Fruit fly (Drosophila melanogaster) whole organism, embryonic: ENCODE data around the gene CG31882.
A peak's percentile ranks its signal among the peaks of the same experiment; 100 is the strongest.

Source experiments
- Awh ChIP-seq: fragments of 200-800 bp; sonication (Bioruptor generic); IDR thresholded peaks from 2 replicates; pipeline ENCODE4, ENCODE4 v1.3.6; 2022; ENCODE audit warnings: missing biosample characterization, missing genetic modification characterization
- B-H1 ChIP-seq: fragments of 200-800 bp; sonication (Bioruptor generic); IDR thresholded peaks from 3 replicates; pipeline ENCODE4 v1.3.6; 2022; ENCODE audit warnings: missing biosample characterization, missing genetic modification characterization
- C15 ChIP-seq: fragments of 200-800 bp; sonication (Bioruptor generic); IDR thresholded peaks from 3 replicates; pipeline ENCODE4 v1.3.6; 2022; ENCODE audit warnings: missing biosample characterization, missing genetic modification characterization
- CG1233 ChIP-seq: fragments of 200-800 bp; sonication (Bioruptor generic); optimal IDR thresholded peaks from 4 replicates; lab custom pipeline; 2018; ENCODE audit warnings: missing biosample characterization, mild to moderate bottlenecking, missing genetic modification characterization
- CG12391 ChIP-seq: fragments of 200-800 bp; sonication (Bioruptor generic); optimal IDR thresholded peaks from 3 replicates; lab custom pipeline; 2018; ENCODE audit warnings: missing biosample characterization, mild to moderate bottlenecking, missing genetic modification characterization, moderate library complexity
- CG1529 ChIP-seq: fragments of 200-800 bp; sonication (Bioruptor generic); optimal IDR thresholded peaks from 3 replicates; lab custom pipeline; 2018; ENCODE audit warnings: missing biosample characterization, missing genetic modification characterization
- CG31388 ChIP-seq: fragments of 200-800 bp; sonication (Bioruptor generic); optimal IDR thresholded peaks from 2 replicates; lab custom pipeline; 2016; ENCODE audit warnings: missing biosample characterization, missing genetic modification characterization
- CG32767 ChIP-seq: fragments of 200-800 bp; sonication (Bioruptor generic); IDR thresholded peaks from 2 replicates; pipeline ENCODE4 v1.3.6; 2022; ENCODE audit warnings: missing biosample characterization, missing genetic modification characterization
- CG4282 ChIP-seq: fragments of 200-800 bp; sonication (Bioruptor generic); optimal IDR thresholded peaks from 2 replicates; lab custom pipeline; 2016; ENCODE audit warnings: missing biosample characterization, missing genetic modification characterization
- CG4404 ChIP-seq: fragments of 200-800 bp; sonication (Bioruptor generic); IDR thresholded peaks from 2 replicates; pipeline ENCODE4 v1.3.6; 2022; ENCODE audit warnings: missing biosample characterization, missing genetic modification characterization
- CG5180 ChIP-seq: fragments of 200-800 bp; sonication (Bioruptor generic); optimal IDR thresholded peaks from 3 replicates; lab custom pipeline; 2017; ENCODE audit warnings: missing biosample characterization, missing genetic modification characterization, mild to moderate bottlenecking, moderate library complexity, missing genetic modification reagents
- CG6254 ChIP-seq: fragments of 200-800 bp; sonication (Bioruptor generic); optimal IDR thresholded peaks from 3 replicates; lab custom pipeline; 2017; ENCODE audit warnings: mild to moderate bottlenecking, missing biosample characterization, missing genetic modification reagents, missing genetic modification characterization
- CG8388 ChIP-seq: fragments of 200-800 bp; sonication (Bioruptor generic); optimal IDR thresholded peaks from 2 replicates; lab custom pipeline; 2019; ENCODE audit warnings: missing biosample characterization, mild to moderate bottlenecking, missing genetic modification characterization, moderate library complexity
- Dip3 ChIP-seq: fragments of 200-800 bp; sonication (Bioruptor generic); optimal IDR thresholded peaks from 3 replicates; lab custom pipeline; 2016; ENCODE audit warnings: missing biosample characterization, missing genetic modification characterization
- Dll ChIP-seq: fragments of 200-800 bp; sonication (Bioruptor generic); IDR thresholded peaks from 4 replicates; pipeline ENCODE4 v1.3.6; 2022; ENCODE audit warnings: missing biosample characterization, missing genetic modification characterization; ENCODE audit not compliant: partially characterized antibody
- Fer3 ChIP-seq: fragments of 200-800 bp; sonication (Bioruptor generic); optimal IDR thresholded peaks from 2 replicates; lab custom pipeline; 2018; ENCODE audit warnings: missing biosample characterization, mild to moderate bottlenecking, missing genetic modification characterization, moderate library complexity
- Gsc ChIP-seq: fragments of 200-800 bp; sonication (Bioruptor generic); IDR thresholded peaks from 2 replicates; pipeline ENCODE4 v1.3.6; 2022; ENCODE audit warnings: missing biosample characterization, missing genetic modification characterization
- H2.0 ChIP-seq: fragments of 200-800 bp; sonication (Bioruptor generic); IDR thresholded peaks from 2 replicates; pipeline ENCODE4 v1.3.6; 2022; ENCODE audit warnings: missing biosample characterization, missing genetic modification characterization
- HLH4C ChIP-seq: fragments of 200-800 bp; sonication (Bioruptor generic); IDR thresholded peaks from 3 replicates; pipeline ENCODE4 v1.3.6; 2022; ENCODE audit warnings: missing biosample characterization, missing genetic modification characterization; ENCODE audit not compliant: partially characterized antibody
- HmgZ ChIP-seq: fragments of 200-800 bp; sonication (Bioruptor generic); optimal IDR thresholded peaks from 2 replicates; lab custom pipeline; 2018; ENCODE audit warnings: missing biosample characterization, mild to moderate bottlenecking, missing genetic modification characterization
- Hr39 ChIP-seq: fragments of >200 bp; optimal IDR thresholded peaks from 2 replicates; lab custom pipeline; 2017
- Hr78 ChIP-seq, 2 experiments: fragments of 200-800 bp in 1 of 2; fragments of >200 bp in 1 of 2; sonication (Bioruptor generic) in 1 of 2; optimal IDR thresholded peaks; 2 replicates each; lab custom pipeline; 2017 to 2019; ENCODE audit warnings: missing biosample characterization in 2 of 2, missing genetic modification characterization in 2 of 2, mild to moderate bottlenecking in 1 of 2, moderate library complexity in 1 of 2
- Lhr ChIP-seq: fragments of 200-800 bp; sonication (Bioruptor generic); optimal IDR thresholded peaks from 3 replicates; lab custom pipeline; 2017; ENCODE audit warnings: mild to moderate bottlenecking, missing biosample characterization, missing genetic modification reagents, missing genetic modification characterization
- Nf-YA ChIP-seq: fragments of 200-800 bp; sonication (Bioruptor generic); IDR thresholded peaks from 2 replicates; pipeline ENCODE4 v1.3.6; 2022; ENCODE audit warnings: missing biosample characterization, missing genetic modification characterization
- Spps ChIP-seq: fragments of 200-800 bp; sonication (Bioruptor generic); optimal IDR thresholded peaks from 2 replicates; lab custom pipeline; 2018; ENCODE audit warnings: missing biosample characterization, mild to moderate bottlenecking, missing genetic modification characterization
- Xbp1 ChIP-seq: fragments of 200-800 bp; sonication (Bioruptor generic); optimal IDR thresholded peaks from 3 replicates; lab custom pipeline; 2016; ENCODE audit warnings: missing biosample characterization, mild to moderate bottlenecking, missing genetic modification characterization
- abd-A ChIP-seq: fragments of 200-800 bp; sonication (Bioruptor generic); optimal IDR thresholded peaks from 3 replicates; lab custom pipeline; 2019; ENCODE audit warnings: missing biosample characterization, mild to moderate bottlenecking, missing genetic modification characterization, moderate library complexity
- al ChIP-seq: fragments of 200-800 bp; sonication (Bioruptor generic); IDR thresholded peaks from 2 replicates; pipeline ENCODE4 v1.3.6; 2022; ENCODE audit warnings: missing biosample characterization, missing genetic modification characterization
- az2 ChIP-seq: fragments of 200-800 bp; sonication (Bioruptor generic); optimal IDR thresholded peaks from 3 replicates; lab custom pipeline; 2016; ENCODE audit warnings: missing biosample characterization, missing genetic modification characterization
- bowl ChIP-seq: fragments of 200-800 bp; sonication (Bioruptor generic); IDR thresholded peaks from 2 replicates; pipeline ENCODE4 v1.3.6; 2022; ENCODE audit warnings: missing biosample characterization, missing genetic modification characterization
- br ChIP-seq: fragments of >200 bp; optimal IDR thresholded peaks from 2 replicates; lab custom pipeline; 2017
- emc ChIP-seq: fragments of 200-800 bp; sonication (Bioruptor generic); optimal IDR thresholded peaks from 2 replicates; lab custom pipeline; 2016; ENCODE audit warnings: missing biosample characterization, missing genetic modification characterization
- grau ChIP-seq: fragments of 200-800 bp; optimal IDR thresholded peaks from 3 replicates; lab custom pipeline; 2019; ENCODE audit warnings: missing biosample characterization, mild to moderate bottlenecking, missing genetic modification characterization, moderate library complexity
- grn ChIP-seq: fragments of 200-800 bp; sonication (Bioruptor generic); optimal IDR thresholded peaks from 3 replicates; lab custom pipeline; 2017; ENCODE audit warnings: missing biosample characterization, missing genetic modification characterization
- hb ChIP-seq: fragments of 200-800 bp; sonication (Bioruptor generic); IDR thresholded peaks from 3 replicates; pipeline ENCODE4 v1.3.6; 2022; ENCODE audit warnings: missing biosample characterization, missing genetic modification characterization; ENCODE audit not compliant: partially characterized antibody
- insv ChIP-seq, 2 experiments: fragments of 200-800 bp; sonication (Bioruptor generic); optimal IDR thresholded peaks; 3 replicates each; lab custom pipeline; 2016 to 2018; ENCODE audit warnings: missing biosample characterization in 2 of 2, missing genetic modification characterization in 2 of 2
- jigr1 ChIP-seq: fragments of 200-800 bp; sonication (Bioruptor generic); IDR thresholded peaks from 3 replicates; pipeline ENCODE4 v1.3.6; 2022; ENCODE audit warnings: missing biosample characterization, missing genetic modification characterization
- nerfin-1 ChIP-seq: fragments of 200-800 bp; sonication (Bioruptor generic); optimal IDR thresholded peaks from 3 replicates; lab custom pipeline; 2019; ENCODE audit warnings: missing biosample characterization, mild to moderate bottlenecking, missing genetic modification characterization, moderate library complexity
- onecut ChIP-seq: fragments of 200-800 bp; sonication (Bioruptor generic); IDR thresholded peaks from 2 replicates; pipeline ENCODE4 v1.3.6; 2022; ENCODE audit warnings: missing biosample characterization, missing genetic modification characterization
- pfk ChIP-seq: fragments of 200-800 bp; sonication (Bioruptor generic); optimal IDR thresholded peaks from 2 replicates; lab custom pipeline; 2018; ENCODE audit warnings: missing biosample characterization, mild to moderate bottlenecking, missing genetic modification characterization, moderate library complexity
- pita ChIP-seq: fragments of 200-800 bp; sonication (Bioruptor generic); optimal IDR thresholded peaks from 2 replicates; lab custom pipeline; 2017; ENCODE audit warnings: missing biosample characterization, mild to moderate bottlenecking, missing genetic modification characterization
- tna ChIP-seq: fragments of 200-800 bp; sonication (Bioruptor generic); IDR thresholded peaks from 2 replicates; pipeline ENCODE4 v1.3.6; 2022; ENCODE audit warnings: missing biosample characterization, missing genetic modification characterization; ENCODE audit not compliant: partially characterized antibody
- trh ChIP-seq: fragments of 200-800 bp; sonication (Bioruptor generic); optimal IDR thresholded peaks from 2 replicates; lab custom pipeline; 2016; ENCODE audit warnings: missing biosample characterization, missing genetic modification characterization
- unc-4 ChIP-seq: fragments of 200-800 bp; sonication (Bioruptor generic); IDR thresholded peaks from 2 replicates; pipeline ENCODE4 v1.3.6; 2022; ENCODE audit warnings: missing biosample characterization, missing genetic modification characterization; ENCODE audit not compliant: partially characterized antibody

CG31882 gene

DNA sequence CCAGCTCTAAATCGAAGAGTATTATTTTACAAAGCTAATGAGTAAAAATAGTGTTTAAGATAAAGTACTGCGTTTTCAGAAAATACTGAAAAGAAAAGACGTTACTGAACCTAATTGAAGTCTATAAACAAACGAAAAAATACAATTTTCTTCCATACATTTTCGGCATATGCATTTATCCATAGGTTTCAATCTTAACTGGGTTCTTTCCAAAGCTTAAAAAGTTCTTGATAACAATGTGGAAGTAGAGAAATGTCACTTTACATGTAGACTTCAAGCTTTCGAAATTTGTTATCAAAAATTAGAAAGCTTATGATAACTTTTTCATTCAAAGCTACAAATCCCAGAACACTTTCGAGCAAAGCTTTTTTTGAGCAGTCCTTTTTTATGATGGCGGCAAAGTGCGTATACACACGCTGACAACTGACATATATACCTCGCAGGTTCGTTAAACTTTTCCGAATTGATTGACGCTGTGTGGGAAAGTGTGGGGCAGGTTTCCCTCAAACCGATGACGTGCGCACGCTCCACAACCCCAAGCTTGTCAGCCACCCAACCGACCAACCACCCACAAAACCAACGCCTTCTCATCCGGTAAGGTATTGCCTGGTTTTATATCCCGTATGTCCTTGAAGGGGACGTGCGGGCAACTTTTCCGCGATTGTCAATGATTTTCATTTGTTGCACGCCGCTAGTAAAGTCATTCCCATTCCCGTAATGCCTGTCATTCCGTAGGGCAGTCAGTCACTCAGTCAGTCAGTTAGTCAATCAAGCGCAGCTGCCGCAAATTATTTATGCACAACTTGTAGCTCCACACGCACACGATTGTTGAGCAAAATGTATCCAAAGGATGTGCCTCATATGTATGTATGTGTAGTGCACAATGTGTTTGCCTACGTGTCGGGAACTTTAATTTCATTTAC lies 32.4 kb upstream of the CG31882 start (continued):
- peak; percentile 57; the same call in 1 of the 2 replicates for TF ChIP-seq onecut (GFP tag; lab: Robert Waterston, UW)
- no peak for TF ChIP-seq CG8388
- peak; percentile 68 for TF ChIP-seq abd-A (tag; lab: Kevin White, UChicago)
- no peak for TF ChIP-seq H2.0 (GFP tag; lab: Robert Waterston, UW)
- no peak for TF ChIP-seq Fer3 (tag; lab: Kevin White, UChicago)
- no peak for TF ChIP-seq hb (GFP tag; lab: Robert Waterston, UW)
- TF ChIP-seq pita (GFP tag; lab: Kevin White, UChicago): peak; percentile 18

DNA sequence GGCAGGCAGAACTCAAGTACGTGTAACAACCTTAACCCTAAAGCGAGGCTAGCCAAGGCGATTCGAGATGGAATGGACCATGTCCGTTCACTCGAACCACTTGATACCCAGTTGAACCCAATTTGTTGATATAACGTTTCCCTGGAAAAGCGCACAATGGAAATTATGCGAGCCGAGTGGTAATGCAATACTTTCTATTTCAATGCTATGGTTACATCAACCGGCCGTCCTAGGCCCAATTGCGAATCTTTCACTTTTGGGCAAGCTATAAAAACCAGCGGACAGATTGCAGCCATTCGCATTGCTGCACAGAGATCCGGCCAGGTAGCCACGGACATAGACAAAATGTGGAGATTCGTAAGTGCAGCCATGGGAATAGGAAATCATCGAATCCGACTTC lies 31.2 kb upstream of the CG31882 start, which contains the start of gene CG33299:
Gene CG33299 (plus strand): TSS at position 301 of the 400 bp plus-strand sequence.
- no peak for TF ChIP-seq jigr1 (GFP tag; lab: Robert Waterston, UW)
- TF ChIP-seq unc-4 (GFP tag; lab: Robert Waterston, UW): no peak
- TF ChIP-seq Awh (GFP tag; lab: Robert Waterston, UW): no peak
- no peak for TF ChIP-seq grn

DNA sequence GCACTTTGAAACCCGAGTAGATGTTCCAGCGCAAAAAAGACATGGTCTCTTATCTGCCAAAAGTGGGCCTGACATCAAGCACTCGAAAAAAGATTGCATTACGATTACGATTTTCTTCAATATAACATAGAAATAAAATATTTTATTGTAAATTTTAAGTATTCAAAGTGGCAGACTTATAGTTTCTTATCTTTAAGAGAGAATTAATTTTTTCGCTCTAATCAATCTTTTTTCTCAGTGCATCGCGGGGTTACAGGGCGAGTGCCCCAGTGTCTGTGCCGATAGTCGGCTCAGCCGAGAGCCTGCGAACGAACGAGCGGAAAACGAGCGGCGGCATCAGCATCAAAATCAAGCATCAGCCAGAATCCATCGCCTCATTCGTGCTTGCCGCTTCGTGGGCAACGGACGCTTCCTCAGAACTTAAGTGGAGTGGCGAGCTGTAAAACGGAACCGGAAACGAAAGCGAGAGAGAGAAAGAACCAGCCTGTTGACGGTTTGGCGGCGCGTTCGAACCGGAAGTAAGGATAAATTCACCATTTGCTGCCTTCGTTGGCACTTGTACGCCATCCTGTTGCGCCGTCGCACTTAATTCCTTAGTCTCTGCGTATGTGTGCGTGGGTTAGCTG lies 8.8 kb upstream of the CG31882 start, which contains the start of gene Apoltp:
Gene Apoltp (plus strand): TSS at position 369 of the 626 bp plus-strand sequence.
- TF ChIP-seq HLH4C (GFP tag; lab: Robert Waterston, UW): no peak
- peak; percentile 63 for TF ChIP-seq Nf-YA (GFP tag; lab: Robert Waterston, UW)
- TF ChIP-seq trh (GFP tag; lab: Kevin White, UChicago): peak; percentile 28
- no peak for TF ChIP-seq Lhr (GFP tag; lab: Kevin White, UChicago)
- TF ChIP-seq CG5180 (GFP tag; lab: Kevin White, UChicago): peak; percentile 45
- TF ChIP-seq bowl: 0 out of 2 replicates have a peak, but pooled peaks have one; percentile 8
- peak; percentile 52 for TF ChIP-seq CG6254 (GFP tag; lab: Kevin White, UChicago)
- TF ChIP-seq grau (tag; lab: Kevin White, UChicago): peak; percentile 72
- TF ChIP-seq Hr78 (GFP tag; optimal IDR thresholded peaks at IDR 0.05; lab: Kevin White, UChicago): peak in 1 of 2 experiments; percentile 63
- no peak for TF ChIP-seq emc
- TF ChIP-seq nerfin-1 (tag; lab: Kevin White, UChicago): no peak
- TF ChIP-seq CG4404 (GFP tag; lab: Robert Waterston, UW): peak; percentile 42; the same call in 1 of the 2 replicates
- TF ChIP-seq Dip3 (GFP tag; lab: Kevin White, UChicago): no peak
- peak; percentile 27 for TF ChIP-seq CG1233 (GFP tag; lab: Kevin White, UChicago)
- 0 out of 2 replicates have a peak, but pooled peaks have one; percentile 32 for TF ChIP-seq CG32767 (GFP tag; lab: Robert Waterston, UW)
- TF ChIP-seq HmgZ (tag; lab: Kevin White, UChicago): peak; percentile 39
- TF ChIP-seq CG1529 (GFP tag; lab: Kevin White, UChicago): peak; percentile 9
- TF ChIP-seq B-H1 (GFP tag; lab: Robert Waterston, UW): peak; percentile 55; the same call in 2 of the 3 replicates
- no peak for TF ChIP-seq Hr39 (lab: Kevin White, UChicago)
- no peak for TF ChIP-seq insv (GFP tag; optimal IDR thresholded peaks at IDR 0.05; lab: Kevin White, UChicago)
- peak; percentile 43; the same call in 1 of the 2 replicates for TF ChIP-seq al (GFP tag; lab: Robert Waterston, UW)
- TF ChIP-seq Xbp1 (GFP tag; lab: Kevin White, UChicago): peak; percentile 48
- peak; percentile 15 for TF ChIP-seq pfk (GFP tag; lab: Kevin White, UChicago)
- peak; percentile 42 for TF ChIP-seq az2 (GFP tag; lab: Kevin White, UChicago)
- peak; percentile 67 for TF ChIP-seq CG12391 (tag; lab: Kevin White, UChicago)
- 0 out of 3 replicates have a peak, but pooled peaks have one; percentile 32 for TF ChIP-seq C15 (GFP tag; lab: Robert Waterston, UW)
- no peak for TF ChIP-seq CG4282 (GFP tag; lab: Kevin White, UChicago)
- TF ChIP-seq CG31388 (GFP tag; lab: Kevin White, UChicago): peak; percentile 15
- TF ChIP-seq Dll (GFP tag; lab: Robert Waterston, UW): no peak
- TF ChIP-seq br: no peak
- TF ChIP-seq Gsc (GFP tag; lab: Robert Waterston, UW): peak; percentile 48; the same call in 1 of the 2 replicates
- peak; percentile 41 for TF ChIP-seq Spps (tag; lab: Kevin White, UChicago)
- TF ChIP-seq tna (GFP tag; lab: Robert Waterston, UW): no peak
